Worm (Caenorhabditis elegans): ENCODE data around the gene C34E10.9.
A peak's percentile ranks its signal among the peaks of the same experiment; 100 is the strongest.

DNA sequence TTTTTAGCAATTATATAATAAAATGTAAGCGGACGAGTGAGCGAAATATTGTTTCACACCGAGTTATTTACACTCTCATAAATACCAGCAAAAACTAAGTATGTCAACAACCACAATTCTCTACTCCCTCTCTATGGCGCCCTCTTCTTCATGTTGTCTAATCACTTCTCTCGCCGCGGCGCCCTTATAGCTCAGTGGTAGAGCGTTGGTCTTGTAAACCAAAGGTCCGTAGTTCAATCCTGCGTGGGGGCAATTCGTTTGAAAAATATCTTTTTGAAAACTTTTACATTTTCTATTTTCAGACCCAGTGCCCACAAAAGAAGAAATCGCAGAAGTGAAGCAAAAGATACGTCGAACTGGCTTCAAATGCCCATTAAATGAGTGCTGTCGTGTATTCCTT lies 42.5 kb upstream of the C34E10.9 start:
- TF ChIP-seq med-1 (GFP tag; optimal IDR thresholded peaks at IDR 0.05; ENCODE audit: insufficient read depth) (no peak), flt-1 (GFP tag; IDR thresholded peaks at IDR 0.05) (peak; percentile 74), ztf-29 (GFP tag; IDR thresholded peaks at IDR 0.05) (peak; percentile 77), tab-1 (GFP tag; IDR thresholded peaks at IDR 0.05) (peak; percentile 85), T22C8.4 (GFP tag; IDR thresholded peaks at IDR 0.05) (peak; percentile 77; the same call in 1 of the 2 replicates), ztf-23 (GFP tag; IDR thresholded peaks at IDR 0.05) (peak; percentile 92), cog-1 (tag; optimal IDR thresholded peaks at IDR 0.05) (peak; percentile 49)

Data from whole organism, midembryonic.